Worm (Caenorhabditis elegans): ENCODE results near the gene Y70C5A.4.

Gene Y70C5A.4

ce11 chrV:16606313-16606712, 11.2 kb upstream of the Y70C5A.4 start, which contains the start of gene Y32B12C.1:
Y32B12C.1 (plus strand) TSS chrV:16606613.
- TF ChIP-seq elt-1 (tag; optimal IDR thresholded peaks at IDR 0.05; ENCODE audit: borderline replicate concordance, insufficient read depth) (no peak), drap-1 (GFP tag; optimal IDR thresholded peaks at IDR 0.05) (no peak), lin-13 (tag; optimal IDR thresholded peaks at IDR 0.05) (no peak), ceh-39 (tag; optimal IDR thresholded peaks at IDR 0.05) (no peak), nhr-237 (tag; optimal IDR thresholded peaks at IDR 0.05) (no peak), cnd-1 (tag; optimal IDR thresholded peaks at IDR 0.05) (no peak), flh-1 (GFP tag; optimal IDR thresholded peaks at IDR 0.05) (no peak), lsy-2 (tag; optimal IDR thresholded peaks at IDR 0.05) (no peak), ham-2 (GFP tag; optimal IDR thresholded peaks at IDR 0.05) (no peak), blmp-1 (tag; optimal IDR thresholded peaks at IDR 0.05) (no peak), sem-2 (GFP tag; optimal IDR thresholded peaks at IDR 0.05) (no peak), zip-8 (tag; optimal IDR thresholded peaks at IDR 0.05) (no peak), nhr-2 (tag; optimal IDR thresholded peaks at IDR 0.05) (no peak), ztf-11 (tag; optimal IDR thresholded peaks at IDR 0.05) (no peak), unc-120 (tag; optimal IDR thresholded peaks at IDR 0.05; ENCODE audit: poor library complexity, severe bottlenecking) (no peak), ceh-83 (GFP tag; optimal IDR thresholded peaks at IDR 0.05) (no peak), nhr-12 (tag; optimal IDR thresholded peaks at IDR 0.05) (no peak), mls-2 (tag; optimal IDR thresholded peaks at IDR 0.05) (no peak)

DNA sequence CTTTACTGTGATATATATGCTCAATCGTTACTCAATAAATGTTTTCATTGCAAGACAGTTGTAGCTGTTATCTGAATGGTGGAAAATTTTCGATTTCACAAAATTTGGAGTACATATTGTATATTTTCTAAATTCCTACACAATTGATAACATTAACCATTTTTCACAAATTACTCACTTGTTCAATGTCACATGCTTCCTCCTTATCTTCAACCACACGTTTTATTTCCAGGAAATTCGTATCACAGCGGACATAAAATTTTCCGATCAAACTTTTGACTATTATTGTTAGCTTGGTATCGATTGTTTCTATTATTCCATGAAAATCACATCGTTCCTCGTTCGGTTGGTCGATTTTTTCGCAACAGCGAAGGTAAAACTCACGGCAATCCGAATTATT, 9.1 kb upstream of the Y70C5A.4 start:
- TF ChIP-seq mab-5 (tag; optimal IDR thresholded peaks at IDR 0.05), result no peak
- no peak for TF ChIP-seq ham-2 (GFP tag; optimal IDR thresholded peaks at IDR 0.05)
- no peak for TF ChIP-seq drap-1 (GFP tag; optimal IDR thresholded peaks at IDR 0.05)
- no peak for TF ChIP-seq cnd-1 (tag; optimal IDR thresholded peaks at IDR 0.05)
- TF ChIP-seq elt-3 (tag; optimal IDR thresholded peaks at IDR 0.05), result no peak
- TF ChIP-seq unc-120 (tag; optimal IDR thresholded peaks at IDR 0.05; ENCODE audit: poor library complexity, severe bottlenecking), result no peak
- TF ChIP-seq nhr-12 (tag; optimal IDR thresholded peaks at IDR 0.05), result no peak
- TF ChIP-seq sem-2 (GFP tag; optimal IDR thresholded peaks at IDR 0.05), result no peak
- TF ChIP-seq ztf-11 (tag; optimal IDR thresholded peaks at IDR 0.05), result no peak
- no peak for TF ChIP-seq flh-1 (GFP tag; optimal IDR thresholded peaks at IDR 0.05)
- TF ChIP-seq lin-13 (tag; optimal IDR thresholded peaks at IDR 0.05), result no peak
- TF ChIP-seq unc-62 (GFP tag; optimal IDR thresholded peaks at IDR 0.05), result no peak

- TF ChIP-seq lin-32 (GFP tag; optimal IDR thresholded peaks at IDR 0.05), result no peak
- no peak for TF ChIP-seq ham-2 (GFP tag; optimal IDR thresholded peaks at IDR 0.05)
- TF ChIP-seq nhr-2 (tag; optimal IDR thresholded peaks at IDR 0.05), result no peak
- no peak for TF ChIP-seq pha-4 (tag; optimal IDR thresholded peaks at IDR 0.05)
- TF ChIP-seq drap-1 (GFP tag; optimal IDR thresholded peaks at IDR 0.05), result no peak
- no peak for TF ChIP-seq nhr-237 (tag; optimal IDR thresholded peaks at IDR 0.05)
- TF ChIP-seq M03D4.4 (tag; optimal IDR thresholded peaks at IDR 0.05), result no peak
- no peak for TF ChIP-seq tbx-8 (GFP tag; optimal IDR thresholded peaks at IDR 0.05)
- no peak for TF ChIP-seq nhr-76 (tag; optimal IDR thresholded peaks at IDR 0.05)
- TF ChIP-seq ceh-39 (tag; optimal IDR thresholded peaks at IDR 0.05), result no peak
- TF ChIP-seq nhr-12 (tag; optimal IDR thresholded peaks at IDR 0.05), result no peak
- no peak for TF ChIP-seq zip-8 (tag; optimal IDR thresholded peaks at IDR 0.05)
- TF ChIP-seq cnd-1 (tag; optimal IDR thresholded peaks at IDR 0.05), result no peak
- TF ChIP-seq elt-1 (tag; optimal IDR thresholded peaks at IDR 0.05; ENCODE audit: borderline replicate concordance, insufficient read depth), result no peak
- no peak for TF ChIP-seq mep-1 (tag; optimal IDR thresholded peaks at IDR 0.05)
- no peak for TF ChIP-seq unc-39 (tag; optimal IDR thresholded peaks at IDR 0.05)
- no peak for TF ChIP-seq hlh-1 (tag; optimal IDR thresholded peaks at IDR 0.05)
- TF ChIP-seq sem-2 (GFP tag; optimal IDR thresholded peaks at IDR 0.05), result no peak
These were observed 7.5 kb upstream of the Y70C5A.4 start for ce11 chrV:16610094-16610493.

ce11 chrV:16610791-16611385, 6.7 kb upstream of the Y70C5A.4 start, which contains the start of gene srw-54:
srw-54 (plus strand) TSS chrV:16611335.
- TF ChIP-seq elt-3 (tag; optimal IDR thresholded peaks at IDR 0.05) (no peak), mab-5 (tag; optimal IDR thresholded peaks at IDR 0.05) (no peak), nhr-237 (tag; optimal IDR thresholded peaks at IDR 0.05) (no peak), lsy-2 (tag; optimal IDR thresholded peaks at IDR 0.05) (no peak), zip-8 (tag; optimal IDR thresholded peaks at IDR 0.05) (no peak), ceh-43 (GFP tag; optimal IDR thresholded peaks at IDR 0.05) (no peak), sem-2 (GFP tag; optimal IDR thresholded peaks at IDR 0.05) (no peak), ceh-39 (tag; optimal IDR thresholded peaks at IDR 0.05) (no peak), M03D4.4 (tag; optimal IDR thresholded peaks at IDR 0.05) (no peak), ceh-83 (GFP tag; optimal IDR thresholded peaks at IDR 0.05) (no peak), blmp-1 (tag; optimal IDR thresholded peaks at IDR 0.05) (no peak), pha-4 (tag; optimal IDR thresholded peaks at IDR 0.05) (no peak), flh-1 (GFP tag; optimal IDR thresholded peaks at IDR 0.05) (no peak), elt-1 (tag; optimal IDR thresholded peaks at IDR 0.05; ENCODE audit: borderline replicate concordance, insufficient read depth) (no peak), nhr-28 (tag; optimal IDR thresholded peaks at IDR 0.05) (no peak), nhr-2 (tag; optimal IDR thresholded peaks at IDR 0.05) (no peak), unc-120 (tag; optimal IDR thresholded peaks at IDR 0.05; ENCODE audit: poor library complexity, severe bottlenecking) (no peak), ztf-11 (tag; optimal IDR thresholded peaks at IDR 0.05) (no peak)

Measured in whole organism, mixed stage, embryonic.